Worm (Caenorhabditis elegans) whole organism, young adult: ENCODE measurements around the gene F08H9.4.

ENCODE experiments used
- atf-7 ChIP-seq: sonication (generic microtip); optimal IDR thresholded peaks from 2 replicates; lab custom pipeline; 2017; ENCODE audit warnings: mild to moderate bottlenecking, missing genetic modification characterization, missing compliant biosample characterization
- him-1 ChIP-seq: sonication (generic microtip); optimal IDR thresholded peaks from 2 replicates; lab custom pipeline; 2016; ENCODE audit warnings: missing genotype, missing genetic modification reagents, missing genetic modification characterization, missing compliant biosample characterization
- let-526 ChIP-seq: fragments of 200-800 bp; sonication (Bioruptor generic); IDR thresholded peaks from 2 replicates; pipeline ENCODE4 v1.3.6; 2022; ENCODE audit warnings: missing genetic modification reagents, missing genetic modification characterization, missing compliant biosample characterization
- lin-35 ChIP-seq, 3 experiments: fragments of 150-350 bp in 2 of 3; sonication (generic microtip) in 1 of 3; optimal IDR thresholded peaks; 2 replicates each; lab custom pipeline; 2014 to 2018; ENCODE audit warnings: missing biosample characterization in 3 of 3, missing genetic modification characterization in 3 of 3, missing genetic modification reagents in 3 of 3
- madf-3 ChIP-seq: fragments of 200-800 bp; sonication (Bioruptor generic); IDR thresholded peaks from 2 replicates; pipeline ENCODE4 v1.3.6; 2022; ENCODE audit warnings: missing genetic modification reagents, missing genetic modification characterization, missing compliant biosample characterization
- sea-2 ChIP-seq: fragments of 200-800 bp; sonication (Bioruptor generic); IDR thresholded peaks from 2 replicates; pipeline ENCODE4 v1.3.6; 2022; ENCODE audit warnings: missing genetic modification characterization, missing compliant biosample characterization

DNA sequence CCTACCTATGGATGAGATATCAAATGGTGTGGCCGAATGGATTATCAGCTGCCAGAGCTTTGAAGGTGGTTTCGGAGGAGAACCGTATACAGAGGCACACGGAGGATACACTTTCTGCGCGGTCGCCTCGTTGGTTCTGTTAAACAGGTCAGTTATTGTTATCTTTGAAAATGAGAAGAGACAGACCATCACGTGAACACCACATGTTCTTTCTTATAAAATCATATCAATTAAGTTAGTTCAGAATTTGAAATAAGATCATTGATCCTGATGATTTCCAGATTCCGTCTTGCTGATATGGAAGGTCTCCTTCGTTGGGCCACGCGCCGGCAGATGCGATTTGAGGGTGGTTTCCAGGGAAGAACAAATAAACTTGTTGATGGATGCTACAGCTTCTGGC, 15.6 kb downstream of the F08H9.4 start:
- TF ChIP-seq atf-7, result no peak
- no peak for TF ChIP-seq madf-3
- no peak for TF ChIP-seq let-526 (GFP tag; lab: Robert Waterston, UW)
- TF ChIP-seq sea-2, result no peak
- no peak for TF ChIP-seq lin-35 (GFP tag; optimal IDR thresholded peaks at IDR 0.05; lab: Kevin White, UChicago)
- TF ChIP-seq him-1 (tag; lab: Kevin White, UChicago), result no peak
